Worm (Caenorhabditis elegans): ENCODE results near the gene F22B7.1.

The F22B7.1 gene

DNA sequence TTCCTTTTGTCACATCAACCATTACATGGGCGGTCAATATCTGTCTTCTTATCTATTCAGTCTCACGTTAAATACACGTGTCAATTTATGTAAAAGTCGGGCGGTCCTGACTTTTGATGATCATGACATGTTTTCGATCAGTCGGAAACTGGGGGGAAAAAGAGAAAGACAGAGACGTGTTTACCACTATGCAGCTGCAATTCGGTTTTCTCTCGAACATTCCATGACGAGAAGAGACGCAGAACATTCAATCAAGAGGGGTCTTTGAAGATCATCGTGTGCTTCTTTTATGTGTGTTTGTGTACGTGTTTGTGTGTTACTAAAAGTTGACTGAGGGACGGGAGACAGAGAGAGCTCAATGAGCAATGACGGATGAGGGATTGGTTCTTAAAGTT, 6.8 kb upstream of the F22B7.1 start (continued):
- TF ChIP-seq nhr-179 (tag; optimal IDR thresholded peaks at IDR 0.05) (no peak), ceh-40 (GFP tag; IDR thresholded peaks at IDR 0.05) (no peak), die-1 (tag; optimal IDR thresholded peaks at IDR 0.05) (peak; percentile 52), chd-7 (tag; optimal IDR thresholded peaks at IDR 0.05) (peak; percentile 88), ekl-4 (GFP tag; IDR thresholded peaks at IDR 0.05) (0 out of 2 replicates have a peak, but pooled peaks have one; percentile 18), K12H6.12 (tag; optimal IDR thresholded peaks at IDR 0.05) (peak; percentile 96), B0336.3 (GFP tag; IDR thresholded peaks at IDR 0.05) (peak; percentile 91), mcd-1 (GFP tag; IDR thresholded peaks at IDR 0.05) (peak; percentile 46; the same call in 1 of the 2 replicates), B0261.1 (tag; optimal IDR thresholded peaks at IDR 0.05) (peak; percentile 9), F22D6.2 (tag; optimal IDR thresholded peaks at IDR 0.05) (peak; percentile 80), F23B12.7 (tag; optimal IDR thresholded peaks at IDR 0.05; ENCODE audit: insufficient read depth) (no peak), bed-1 (GFP tag; IDR thresholded peaks at IDR 0.05) (0 out of 2 replicates have a peak, but pooled peaks have one; percentile 79), egl-18 (GFP tag; IDR thresholded peaks at IDR 0.05) (no peak), gei-17 (GFP tag; optimal IDR thresholded peaks at IDR 0.05) (peak; percentile 60), cebp-1 (GFP tag; IDR thresholded peaks at IDR 0.05) (no peak), cebp-1 (tag; optimal IDR thresholded peaks at IDR 0.05) (peak; percentile 81), ceh-91 (GFP tag; IDR thresholded peaks at IDR 0.05) (no peak), madf-8 (GFP tag; conservative IDR thresholded peaks at IDR 0.05) (no peak), sptf-2 (GFP tag; optimal IDR thresholded peaks at IDR 0.05) (no peak), ceh-27 (GFP tag; optimal IDR thresholded peaks at IDR 0.05) (peak; percentile 46), F10E7.11 (tag; optimal IDR thresholded peaks at IDR 0.05) (no peak)

DNA sequence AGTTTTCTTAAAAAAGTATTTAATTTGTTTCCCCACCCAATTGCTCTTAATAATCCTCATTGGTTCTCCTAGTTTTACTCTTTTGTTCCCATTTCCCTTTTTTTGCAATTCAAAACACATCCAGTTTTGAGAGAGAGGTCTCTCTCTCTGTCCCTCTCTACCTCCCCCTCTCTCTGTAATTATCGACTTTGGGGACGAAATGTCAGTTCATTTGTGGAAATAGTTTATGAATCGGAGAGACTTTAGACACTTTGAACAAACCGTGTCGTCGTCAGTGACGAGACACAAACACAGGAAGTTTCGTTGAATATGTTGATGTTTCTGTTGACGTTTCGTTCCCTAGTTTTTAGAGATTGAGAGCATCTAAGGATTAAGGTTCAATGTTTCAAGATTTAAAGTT, 2.0 kb upstream of the F22B7.1 start:
- no peak for TF ChIP-seq ztf-3 (GFP tag; optimal IDR thresholded peaks at IDR 0.05)
- TF ChIP-seq attf-6 (GFP tag; IDR thresholded peaks at IDR 0.05), result no peak
- TF ChIP-seq nhr-27 (tag; optimal IDR thresholded peaks at IDR 0.05), result no peak
- no peak for TF ChIP-seq snpc-4 (GFP tag; optimal IDR thresholded peaks at IDR 0.05)
- no peak for TF ChIP-seq snpc-4 (tag; optimal IDR thresholded peaks at IDR 0.05)
- TF ChIP-seq zfh-2 (GFP tag; conservative IDR thresholded peaks at IDR 0.05), result no peak
- TF ChIP-seq dpff-1 (tag; optimal IDR thresholded peaks at IDR 0.05), result no peak
- TF ChIP-seq nhr-80 (tag; optimal IDR thresholded peaks at IDR 0.05), result no peak
- TF ChIP-seq pha-4 (tag; optimal IDR thresholded peaks at IDR 0.05), result no peak
- TF ChIP-seq unc-130 (GFP tag; optimal IDR thresholded peaks at IDR 0.05), result no peak
- no peak for TF ChIP-seq Y53G8AR.9 (GFP tag; conservative IDR thresholded peaks at IDR 0.05)
- TF ChIP-seq lir-1 (GFP tag; conservative IDR thresholded peaks at IDR 0.05), result no peak
- no peak for TF ChIP-seq F23B12.7 (tag; optimal IDR thresholded peaks at IDR 0.05; ENCODE audit: insufficient read depth)

ce11 chrIII:8667382-8667781, 2.2 kb downstream of the F22B7.1 start, which contains the start of gene dpy-19:
dpy-19 (minus strand) TSS chrIII:8667482.
- TF ChIP-seq ztf-3 (GFP tag; optimal IDR thresholded peaks at IDR 0.05), result no peak
- no peak for TF ChIP-seq xnd-1 (tag; optimal IDR thresholded peaks at IDR 0.05)
- no peak for TF ChIP-seq aptf-3 (GFP tag; IDR thresholded peaks at IDR 0.05)
- no peak for TF ChIP-seq snpc-1.1 (tag; optimal IDR thresholded peaks at IDR 0.05; ENCODE audit: insufficient read depth)
- TF ChIP-seq madf-3 (GFP tag; IDR thresholded peaks at IDR 0.05), result no peak
- TF ChIP-seq Y53G8AR.9 (GFP tag; conservative IDR thresholded peaks at IDR 0.05), result no peak
- TF ChIP-seq unc-62 (GFP tag; optimal IDR thresholded peaks at IDR 0.05), result no peak
- no peak for TF ChIP-seq ceh-58 (GFP tag; IDR thresholded peaks at IDR 0.05)
- TF ChIP-seq hrde-1 (tag; optimal IDR thresholded peaks at IDR 0.05; ENCODE audit: borderline replicate concordance), result no peak
- no peak for TF ChIP-seq Y95B8A.8 (GFP tag; IDR thresholded peaks at IDR 0.05)
- TF ChIP-seq lin-40 (tag; optimal IDR thresholded peaks at IDR 0.05), result no peak

Measured in whole organism, young adult.